Fruit fly (Drosophila melanogaster): ENCODE data around the gene cv-c.

DNA sequence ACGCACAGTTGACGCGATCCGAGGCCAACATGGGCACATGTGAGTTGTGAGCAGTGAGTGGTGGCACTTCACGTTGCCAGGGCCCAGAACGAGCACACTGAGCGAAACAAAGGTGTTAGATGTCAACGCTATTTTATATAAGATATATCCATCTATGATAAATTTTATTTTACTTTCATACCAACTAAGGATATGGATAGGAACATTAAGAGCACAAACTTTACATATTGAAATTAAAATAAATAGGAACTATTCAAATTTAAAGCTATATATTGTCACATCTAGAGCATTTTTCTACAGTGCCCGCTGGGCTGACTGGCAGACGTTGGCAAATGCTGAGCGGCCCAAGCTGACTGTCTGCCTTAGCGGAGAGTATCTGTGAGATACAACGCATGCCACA, 11.8 kb downstream of the cv-c start:
- peak; percentile 58 for TF ChIP-seq Ets96B (tag; optimal IDR thresholded peaks at IDR 0.05)
- peak; percentile 57 for TF ChIP-seq Sox14 (GFP tag; optimal IDR thresholded peaks at IDR 0.05)
- TF ChIP-seq CG6276 (GFP tag; optimal IDR thresholded peaks at IDR 0.05): peak; percentile 43
- TF ChIP-seq CG11902 (GFP tag; optimal IDR thresholded peaks at IDR 0.05): no peak
- no peak for TF ChIP-seq Blimp-1 (GFP tag; optimal IDR thresholded peaks at IDR 0.05)
- TF ChIP-seq Met (GFP tag; optimal IDR thresholded peaks at IDR 0.05): peak; percentile 57
- no peak for TF ChIP-seq CG9139 (GFP tag; optimal IDR thresholded peaks at IDR 0.05)
- peak; percentile 35 for TF ChIP-seq Eip75B (GFP tag; optimal IDR thresholded peaks at IDR 0.05)
- TF ChIP-seq dac (GFP tag; optimal IDR thresholded peaks at IDR 0.05): peak; percentile 42
- peak; percentile 4 for TF ChIP-seq Hr39 (GFP tag; optimal IDR thresholded peaks at IDR 0.05)

Data from whole organism, prepupa.